Worm (Caenorhabditis elegans) whole organism, L1 larva: ENCODE data around the gene F43G6.16.
A peak's percentile ranks its signal among the peaks of the same experiment; 100 is the strongest.

ENCODE experiments used
- C04F5.9 ChIP-seq: sonication (generic microtip); optimal IDR thresholded peaks from 2 replicates; lab custom pipeline; 2016; ENCODE audit warnings: missing genetic modification characterization, missing compliant biosample characterization
- C34B4.2 ChIP-seq: sonication (generic microtip); optimal IDR thresholded peaks from 2 replicates; lab custom pipeline; 2017; ENCODE audit warnings: mild to moderate bottlenecking, missing genetic modification characterization, missing compliant biosample characterization
- Y116A8C.19 ChIP-seq: sonication (generic microtip); optimal IDR thresholded peaks from 2 replicates; lab custom pipeline; 2016; ENCODE audit warnings: missing compliant biosample characterization, missing genetic modification characterization, borderline replicate concordance
- aha-1 ChIP-seq: fragments of 150-350 bp; optimal IDR thresholded peaks from 2 replicates; lab custom pipeline; 2014; ENCODE audit warnings: missing biosample characterization, missing genetic modification characterization
- alr-1 ChIP-seq: fragments of 200-800 bp; sonication (Bioruptor generic); optimal IDR thresholded peaks from 2 replicates; lab custom pipeline; 2018; ENCODE audit warnings: borderline replicate concordance, mild to moderate bottlenecking, missing genetic modification characterization, missing compliant biosample characterization
- aly-2 ChIP-seq: fragments of 150-350 bp; optimal IDR thresholded peaks from 2 replicates; lab custom pipeline; 2014; ENCODE audit warnings: missing biosample characterization, missing genetic modification characterization
- blmp-1 ChIP-seq: fragments of 150-350 bp; optimal IDR thresholded peaks from 2 replicates; lab custom pipeline; 2014; ENCODE audit warnings: missing biosample characterization, missing genetic modification characterization
- ceh-63 ChIP-seq: fragments of 200-800 bp; sonication (Bioruptor generic); optimal IDR thresholded peaks from 2 replicates; lab custom pipeline; 2018; ENCODE audit warnings: mild to moderate bottlenecking, missing genetic modification characterization, missing compliant biosample characterization
- ceh-8 ChIP-seq: fragments of 200-800 bp; sonication (Bioruptor generic); optimal IDR thresholded peaks from 2 replicates; lab custom pipeline; 2018; ENCODE audit warnings: mild to moderate bottlenecking, missing genetic modification characterization, moderate library complexity, missing compliant biosample characterization
- ceh-82 ChIP-seq, 3 experiments: fragments of 150-350 bp in 1 of 3; sonication (generic microtip) in 2 of 3; optimal IDR thresholded peaks; 2 replicates each; lab custom pipeline; 2014 to 2017; ENCODE audit warnings: missing biosample characterization in 3 of 3, missing genetic modification characterization in 3 of 3
- ceh-88 ChIP-seq: fragments of 200-800 bp; sonication (Bioruptor generic); IDR thresholded peaks from 2 replicates; pipeline ENCODE4 v1.3.6; 2022; ENCODE audit warnings: missing genetic modification characterization, missing compliant biosample characterization
- dpl-1 ChIP-seq, 3 experiments: fragments of 150-350 bp in 2 of 3; sonication (generic microtip) in 1 of 3; optimal IDR thresholded peaks; 2 replicates each; lab custom pipeline; 2014 to 2017; ENCODE audit warnings: missing biosample characterization in 3 of 3, missing genetic modification characterization in 3 of 3, missing genetic modification reagents in 3 of 3
- dsc-1 ChIP-seq: sonication (generic microtip); optimal IDR thresholded peaks from 2 replicates; lab custom pipeline; 2016; ENCODE audit warnings: mild to moderate bottlenecking, missing genetic modification characterization, missing compliant biosample characterization
- efl-1 ChIP-seq, 4 experiments: fragments of 150-350 bp; optimal IDR thresholded peaks in 3 of 4; peaks in 1 of 4; 1 replicate in 1 of 4; 2 replicates in 3 of 4; lab custom pipeline; 2014; ENCODE audit warnings: missing biosample characterization in 2 of 4, missing genetic modification characterization in 2 of 4, missing genetic modification reagents in 2 of 4
- egl-13 ChIP-seq: sonication (generic microtip); optimal IDR thresholded peaks from 2 replicates; lab custom pipeline; 2016; ENCODE audit warnings: missing genotype, missing genetic modification reagents, missing genetic modification characterization, missing compliant biosample characterization
- egl-27 ChIP-seq, 2 experiments: fragments of 150-350 bp in 1 of 2; sonication (generic microtip); optimal IDR thresholded peaks; 3 replicates each; lab custom pipeline; 2017 to 2018; ENCODE audit warnings: missing biosample characterization in 2 of 2, missing genetic modification characterization in 2 of 2, missing genetic modification reagents in 2 of 2
- elt-3 ChIP-seq, 6 experiments: fragments of 150-350 bp in 1 of 6; sonication (generic microtip); optimal IDR thresholded peaks; 2 replicates each; lab custom pipeline; 2017 to 2018; ENCODE audit warnings: missing biosample characterization in 6 of 6, missing genetic modification characterization in 6 of 6, inconsistent platforms in 1 of 6
- fkh-10 ChIP-seq: sonication (generic microtip); optimal IDR thresholded peaks from 2 replicates; lab custom pipeline; 2017; ENCODE audit warnings: missing biosample characterization, missing genetic modification reagents, missing genetic modification characterization
- fkh-4 ChIP-seq: sonication (generic microtip); optimal IDR thresholded peaks from 2 replicates; lab custom pipeline; 2016; ENCODE audit warnings: missing compliant biosample characterization, missing genetic modification characterization, borderline replicate concordance
- fkh-8 ChIP-seq: sonication (generic microtip); optimal IDR thresholded peaks from 2 replicates; lab custom pipeline; 2016; ENCODE audit warnings: mild to moderate bottlenecking, missing genetic modification characterization, missing compliant biosample characterization
- fos-1 ChIP-seq: fragments of 150-350 bp; optimal IDR thresholded peaks from 2 replicates; lab custom pipeline; 2014; ENCODE audit warnings: missing biosample characterization, missing genetic modification characterization
- hlh-4 ChIP-seq: sonication (generic microtip); optimal IDR thresholded peaks from 2 replicates; lab custom pipeline; 2016; ENCODE audit warnings: mild to moderate bottlenecking, missing genetic modification characterization, missing compliant biosample characterization
- hpl-2 ChIP-seq: fragments of 150-350 bp; optimal IDR thresholded peaks from 2 replicates; lab custom pipeline; 2014; ENCODE audit warnings: missing biosample characterization, missing genetic modification reagents, missing genetic modification characterization
- irx-1 ChIP-seq: sonication (generic microtip); optimal IDR thresholded peaks from 2 replicates; lab custom pipeline; 2016; ENCODE audit warnings: missing genetic modification characterization, missing compliant biosample characterization
- isw-1 ChIP-seq: fragments of 200-800 bp; sonication (Bioruptor generic); IDR thresholded peaks from 2 replicates; pipeline ENCODE4 v1.3.6; 2022; ENCODE audit warnings: missing genetic modification characterization, missing compliant biosample characterization
- lin-35 ChIP-seq, 2 experiments: fragments of 150-350 bp; optimal IDR thresholded peaks; 2 replicates each; lab custom pipeline; 2014; ENCODE audit warnings: missing biosample characterization in 2 of 2, missing genetic modification characterization in 2 of 2, missing genetic modification reagents in 2 of 2
- lir-3 ChIP-seq: sonication (generic microtip); optimal IDR thresholded peaks from 2 replicates; lab custom pipeline; 2016; ENCODE audit warnings: mild to moderate bottlenecking, missing genetic modification characterization, moderate library complexity, missing compliant biosample characterization; ENCODE audit not compliant: poor library complexity
- mab-9 ChIP-seq: fragments of 200-800 bp; sonication (Bioruptor generic); IDR thresholded peaks from 2 replicates; pipeline ENCODE4 v1.3.6; 2022; ENCODE audit warnings: missing genetic modification reagents, missing genetic modification characterization, missing compliant biosample characterization
- mef-2 ChIP-seq: fragments of 150-350 bp; optimal IDR thresholded peaks from 2 replicates; lab custom pipeline; 2014; ENCODE audit warnings: missing biosample characterization, missing genetic modification characterization
- mep-1 ChIP-seq: fragments of 150-350 bp; optimal IDR thresholded peaks from 2 replicates; lab custom pipeline; 2014; ENCODE audit warnings: missing biosample characterization, missing genetic modification characterization
- nhr-12 ChIP-seq: sonication (generic microtip); optimal IDR thresholded peaks from 2 replicates; lab custom pipeline; 2017; ENCODE audit warnings: missing biosample characterization, missing genetic modification characterization
- nhr-19 ChIP-seq: fragments of 200-800 bp; sonication (Bioruptor generic); conservative IDR thresholded peaks from 2 replicates; pipeline ENCODE4 v1.3.6; 2022; ENCODE audit warnings: missing genetic modification characterization, missing compliant biosample characterization
- nhr-20 ChIP-seq: sonication (generic microtip); optimal IDR thresholded peaks from 2 replicates; lab custom pipeline; 2016; ENCODE audit warnings: mild to moderate bottlenecking, missing genetic modification characterization, missing compliant biosample characterization
- nhr-237 ChIP-seq: fragments of 150-350 bp; optimal IDR thresholded peaks from 2 replicates; lab custom pipeline; 2014; ENCODE audit warnings: missing biosample characterization, missing genetic modification characterization
- nhr-28 ChIP-seq: fragments of 150-350 bp; optimal IDR thresholded peaks from 2 replicates; lab custom pipeline; 2014; ENCODE audit warnings: missing biosample characterization, missing genetic modification characterization
- nhr-47 ChIP-seq: sonication (generic microtip); optimal IDR thresholded peaks from 2 replicates; lab custom pipeline; 2016; ENCODE audit warnings: mild to moderate bottlenecking, missing genetic modification characterization, moderate library complexity, missing compliant biosample characterization
- nhr-71 ChIP-seq: sonication (generic microtip); optimal IDR thresholded peaks from 2 replicates; lab custom pipeline; 2016; ENCODE audit warnings: mild to moderate bottlenecking, missing genetic modification characterization, moderate library complexity, missing compliant biosample characterization
- nhr-77 ChIP-seq: fragments of 150-350 bp; optimal IDR thresholded peaks from 2 replicates; lab custom pipeline; 2014; ENCODE audit warnings: missing biosample characterization, missing genetic modification characterization
- nhr-84 ChIP-seq: sonication (generic microtip); optimal IDR thresholded peaks from 2 replicates; lab custom pipeline; 2017; ENCODE audit warnings: missing biosample characterization, missing genetic modification characterization
- pax-3 ChIP-seq: fragments of 200-800 bp; sonication (Bioruptor generic); optimal IDR thresholded peaks from 2 replicates; lab custom pipeline; 2018; ENCODE audit warnings: mild to moderate bottlenecking, missing genetic modification characterization, moderate library complexity, missing compliant biosample characterization
- pqm-1 ChIP-seq: sonication (generic microtip); optimal IDR thresholded peaks from 3 replicates; lab custom pipeline; 2017; ENCODE audit warnings: missing biosample characterization, missing genetic modification characterization
- rnt-1 ChIP-seq: sonication (generic microtip); optimal IDR thresholded peaks from 2 replicates; lab custom pipeline; 2016; ENCODE audit warnings: mild to moderate bottlenecking, missing genetic modification characterization, moderate library complexity, missing compliant biosample characterization
- sox-4 ChIP-seq: sonication (generic microtip); optimal IDR thresholded peaks from 2 replicates; lab custom pipeline; 2016; ENCODE audit warnings: missing genetic modification characterization, missing compliant biosample characterization
- swsn-7 ChIP-seq: sonication (generic microtip); optimal IDR thresholded peaks from 2 replicates; lab custom pipeline; 2016; ENCODE audit warnings: missing genetic modification characterization, missing compliant biosample characterization
- tbx-2 ChIP-seq: sonication (generic microtip); optimal IDR thresholded peaks from 2 replicates; lab custom pipeline; 2016; ENCODE audit warnings: missing genetic modification characterization, missing compliant biosample characterization
- unc-130 ChIP-seq: fragments of 150-350 bp; optimal IDR thresholded peaks from 2 replicates; lab custom pipeline; 2017; ENCODE audit warnings: missing biosample characterization, missing genetic modification characterization, inconsistent platforms
- unc-86 ChIP-seq: sonication (generic microtip); optimal IDR thresholded peaks from 2 replicates; lab custom pipeline; 2016; ENCODE audit warnings: missing genetic modification characterization, missing compliant biosample characterization
- unc-98 ChIP-seq: fragments of 200-800 bp; sonication (Bioruptor generic); IDR thresholded peaks from 2 replicates; pipeline ENCODE4 v1.3.6; 2022; ENCODE audit warnings: missing genetic modification characterization, missing compliant biosample characterization
- xbp-1 ChIP-seq: sonication (generic microtip); optimal IDR thresholded peaks from 2 replicates; lab custom pipeline; 2016; ENCODE audit warnings: missing genetic modification characterization, missing compliant biosample characterization
- zip-4 ChIP-seq: fragments of 200-800 bp; sonication (Bioruptor generic); optimal IDR thresholded peaks from 2 replicates; lab custom pipeline; 2018; ENCODE audit warnings: mild to moderate bottlenecking, missing genetic modification characterization, moderate library complexity, missing compliant biosample characterization
- ztf-4 ChIP-seq: fragments of 150-350 bp; optimal IDR thresholded peaks from 2 replicates; lab custom pipeline; 2014; ENCODE audit warnings: missing biosample characterization, missing genetic modification characterization

F43G6.16 gene

DNA sequence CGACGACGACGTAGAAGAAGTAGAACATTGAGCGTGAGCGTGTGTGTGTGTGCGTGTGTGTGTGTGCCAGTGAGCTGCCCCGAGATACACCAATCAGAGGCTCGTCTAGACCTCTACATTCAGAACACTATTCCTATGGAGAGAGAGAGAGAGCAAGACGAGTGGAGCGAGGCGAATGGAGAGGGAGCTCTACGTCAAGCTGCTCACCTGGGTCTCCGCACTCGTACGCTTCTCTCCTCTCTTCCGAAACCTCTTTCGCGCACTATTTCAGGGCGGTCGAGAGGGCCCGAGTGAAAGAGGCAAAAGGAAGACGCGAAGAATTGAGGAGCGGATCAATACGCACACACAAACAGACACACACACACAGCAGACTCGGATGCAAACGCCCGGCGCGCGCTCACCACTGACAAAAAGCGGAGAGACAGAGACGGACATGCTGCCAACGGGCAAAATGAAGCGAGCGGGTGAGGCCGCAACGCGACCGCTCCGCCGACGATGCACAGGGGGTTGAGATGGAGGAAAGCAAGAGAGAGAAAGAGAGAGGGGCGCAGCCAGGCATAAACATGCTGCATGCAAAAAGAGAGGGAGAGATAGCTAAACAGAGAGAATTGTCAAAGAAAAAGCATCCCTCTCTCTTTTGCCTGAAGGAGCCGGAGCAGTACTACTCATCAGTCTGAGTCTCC lies 32.8 kb downstream of the F43G6.16 start (continued):
- peak; percentile 49 to 64 for TF ChIP-seq egl-27 (tag; optimal IDR thresholded peaks at IDR 0.05; lab: Kevin White, UChicago)
- peak; percentile 45 for TF ChIP-seq rnt-1 (tag; lab: Kevin White, UChicago)
- no peak for TF ChIP-seq nhr-237 (tag; lab: Kevin White, UChicago)
- TF ChIP-seq nhr-19 (GFP tag; lab: Robert Waterston, UW) = peak; percentile 67; the same call in 1 of the 2 replicates
- peak; percentile 96 for TF ChIP-seq nhr-71 (tag; lab: Kevin White, UChicago)
- TF ChIP-seq nhr-84 (tag; lab: Kevin White, UChicago) = no peak
- TF ChIP-seq fkh-10 = peak; percentile 55
- TF ChIP-seq irx-1 = peak; percentile 86
- TF ChIP-seq ceh-8 (GFP tag; lab: Kevin White, UChicago) = peak; percentile 56
- TF ChIP-seq nhr-47 = peak; percentile 90
- TF ChIP-seq C34B4.2 = no peak
- no peak for TF ChIP-seq aha-1 (tag; lab: Kevin White, UChicago)
- TF ChIP-seq fkh-8 = peak; percentile 91
- peak; percentile 67 for TF ChIP-seq xbp-1 (tag; lab: Kevin White, UChicago)
- TF ChIP-seq fkh-4 (tag; lab: Kevin White, UChicago) = peak; percentile 19
- no peak for TF ChIP-seq Y116A8C.19 (tag; lab: Kevin White, UChicago)
- TF ChIP-seq lin-35 (GFP tag; optimal IDR thresholded peaks at IDR 0.05; lab: Kevin White, UChicago) = peak; percentile 54 to 59
- TF ChIP-seq egl-13 (tag; lab: Kevin White, UChicago) = peak; percentile 78
- peak; percentile 17 to 41 (median 40) for TF ChIP-seq dpl-1 (GFP tag; optimal IDR thresholded peaks at IDR 0.05; lab: Kevin White, UChicago)
- peak; percentile 86 for TF ChIP-seq tbx-2
- peak; percentile 30 for TF ChIP-seq sox-4 (tag; lab: Kevin White, UChicago)
- peak; percentile 37; the same call in 1 of the 2 replicates for TF ChIP-seq isw-1 (GFP tag; lab: Robert Waterston, UW)
- peak; percentile 63; the same call in 1 of the 2 replicates for TF ChIP-seq ceh-88
- peak; percentile 82 for TF ChIP-seq nhr-20 (tag; lab: Kevin White, UChicago)
- peak; percentile 33 for TF ChIP-seq fos-1
- TF ChIP-seq elt-3 (tag; optimal IDR thresholded peaks at IDR 0.05; lab: Kevin White, UChicago) = peak in 1 of 6 experiments; percentile 13
- TF ChIP-seq blmp-1 (tag; lab: Kevin White, UChicago) = peak; percentile 38
- peak; percentile 64 to 80 for TF ChIP-seq efl-1 (optimal IDR thresholded peaks at IDR 0.05; lab: Kevin White, UChicago)
- TF ChIP-seq efl-1 (GFP tag; optimal IDR thresholded peaks at IDR 0.05 in 1 of 2; lab: Kevin White, UChicago) = peak; percentile 8 to 94
- TF ChIP-seq pqm-1 = no peak
- TF ChIP-seq unc-86 = peak; percentile 93
- no peak for TF ChIP-seq unc-98 (GFP tag; lab: Robert Waterston, UW)
- peak; percentile 6 for TF ChIP-seq mef-2 (tag; lab: Kevin White, UChicago)
- peak; percentile 31 for TF ChIP-seq mep-1 (tag; lab: Kevin White, UChicago)
- peak; percentile 92 for TF ChIP-seq ztf-4 (tag; lab: Kevin White, UChicago)
- no peak for TF ChIP-seq hpl-2 (GFP tag; lab: Kevin White, UChicago)
- peak; percentile 89 for TF ChIP-seq nhr-77 (tag; lab: Kevin White, UChicago)
- TF ChIP-seq dsc-1 (tag; lab: Kevin White, UChicago) = peak; percentile 70
- peak; percentile 51 for TF ChIP-seq unc-130 (tag; lab: Kevin White, UChicago)
- no peak for TF ChIP-seq zip-4
- no peak for TF ChIP-seq ceh-63 (GFP tag; lab: Kevin White, UChicago)
- peak; percentile 59 for TF ChIP-seq pax-3 (tag; lab: Kevin White, UChicago)
- TF ChIP-seq swsn-7 (tag; lab: Kevin White, UChicago) = peak; percentile 94
- TF ChIP-seq hlh-4 (tag; lab: Kevin White, UChicago) = no peak
- TF ChIP-seq mab-9 = peak; percentile 47; the same call in 1 of the 2 replicates
- TF ChIP-seq alr-1 (tag; lab: Kevin White, UChicago) = no peak
- TF ChIP-seq C04F5.9 (tag; lab: Kevin White, UChicago) = no peak
- peak; percentile 54 to 80 (median 73) for TF ChIP-seq ceh-82 (tag; optimal IDR thresholded peaks at IDR 0.05; lab: Kevin White, UChicago)
- no peak for TF ChIP-seq nhr-28 (tag; lab: Kevin White, UChicago)
- no peak for TF ChIP-seq nhr-12 (tag; lab: Kevin White, UChicago)
- peak; percentile 37 for TF ChIP-seq aly-2 (tag; lab: Kevin White, UChicago)
- TF ChIP-seq lir-3 (tag; lab: Kevin White, UChicago) = peak; percentile 52
